Worm (Caenorhabditis elegans) whole organism, L4/young adult: Measurements from ENCODE around the gene lec-3.

Experiments used
- W03F9.2 ChIP-seq: fragments of 150-350 bp; optimal IDR thresholded peaks from 2 replicates; lab custom pipeline; 2014; ENCODE audit warnings: missing biosample characterization, missing genetic modification characterization
- dao-5 ChIP-seq: sonication (generic microtip); optimal IDR thresholded peaks from 2 replicates; lab custom pipeline; 2016; ENCODE audit warnings: missing genotype, missing genetic modification characterization, moderate library complexity, missing compliant biosample characterization

- TF ChIP-seq dao-5 (tag; lab: Kevin White, UChicago) = no peak
- TF ChIP-seq W03F9.2 = no peak
Observed at ce11 chrII:9943837-9944236, 47.1 kb upstream of the lec-3 start, which contains the start of gene flad-1.
